Worm (Caenorhabditis elegans): ENCODE results near the gene div-1.

DNA sequence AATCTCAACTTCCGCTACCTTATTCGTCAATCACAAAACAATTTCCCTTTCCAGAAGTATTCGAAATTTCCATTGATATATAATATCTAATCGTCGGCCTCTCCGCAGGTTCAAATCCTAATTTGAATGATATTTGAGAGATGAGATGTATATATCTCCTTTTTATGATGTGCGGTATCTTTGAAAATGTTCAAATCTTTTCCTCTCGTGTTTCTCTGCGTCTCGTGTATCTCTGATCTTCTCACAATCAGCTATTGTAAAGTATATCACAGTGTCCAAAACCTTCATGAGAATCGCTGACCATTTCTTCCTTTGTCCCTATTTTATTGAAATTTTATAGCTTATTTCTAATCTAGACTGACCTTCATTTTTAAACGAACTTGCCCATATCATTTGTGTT lies 41.4 kb upstream of the div-1 start:
- TF ChIP-seq flt-1 (GFP tag; IDR thresholded peaks at IDR 0.05): no peak
- no peak for TF ChIP-seq ztf-23 (GFP tag; IDR thresholded peaks at IDR 0.05)
- TF ChIP-seq tab-1 (GFP tag; IDR thresholded peaks at IDR 0.05): no peak
- no peak for TF ChIP-seq cog-1 (tag; optimal IDR thresholded peaks at IDR 0.05)
- TF ChIP-seq T22C8.4 (GFP tag; IDR thresholded peaks at IDR 0.05): no peak

Measured in whole organism, midembryonic.